Fruit fly (Drosophila melanogaster) whole organism, embryonic: ENCODE data around the gene chb.

Experiments used
- Atf6 ChIP-seq: fragments of 200-800 bp; sonication (Bioruptor generic); IDR thresholded peaks from 2 replicates; pipeline ENCODE4 v1.3.6; 2022; ENCODE audit warnings: missing biosample characterization, missing genetic modification characterization
- BEAF-32 ChIP-seq: fragments of 200-800 bp; sonication (Bioruptor generic); optimal IDR thresholded peaks from 3 replicates; lab custom pipeline; 2017; ENCODE audit warnings: missing biosample characterization, missing genetic modification characterization, mild to moderate bottlenecking, moderate library complexity, missing genetic modification reagents
- C15 ChIP-seq: fragments of 200-800 bp; sonication (Bioruptor generic); IDR thresholded peaks from 3 replicates; pipeline ENCODE4 v1.3.6; 2022; ENCODE audit warnings: missing biosample characterization, missing genetic modification characterization
- CG10267 ChIP-seq: fragments of 200-800 bp; sonication (Bioruptor generic); optimal IDR thresholded peaks from 2 replicates; lab custom pipeline; 2018; ENCODE audit warnings: missing biosample characterization, mild to moderate bottlenecking, missing genetic modification characterization, moderate library complexity
- CG11504 ChIP-seq: fragments of 200-800 bp; sonication (Bioruptor generic); optimal IDR thresholded peaks from 3 replicates; lab custom pipeline; 2019; ENCODE audit warnings: missing biosample characterization, mild to moderate bottlenecking, missing genetic modification characterization, moderate library complexity
- CG12391 ChIP-seq: fragments of 200-800 bp; sonication (Bioruptor generic); optimal IDR thresholded peaks from 3 replicates; lab custom pipeline; 2018; ENCODE audit warnings: missing biosample characterization, mild to moderate bottlenecking, missing genetic modification characterization, moderate library complexity
- CG12769 ChIP-seq: fragments of 200-800 bp; sonication (Bioruptor generic); optimal IDR thresholded peaks from 2 replicates; lab custom pipeline; 2019; ENCODE audit warnings: missing biosample characterization, mild to moderate bottlenecking, missing genetic modification characterization, moderate library complexity
- CG13894 ChIP-seq: fragments of 200-800 bp; sonication (Bioruptor generic); optimal IDR thresholded peaks from 3 replicates; lab custom pipeline; 2018; ENCODE audit warnings: missing biosample characterization, mild to moderate bottlenecking, missing genetic modification characterization, moderate library complexity
- CG15514 ChIP-seq: fragments of 200-800 bp; sonication (Bioruptor generic); optimal IDR thresholded peaks from 3 replicates; lab custom pipeline; 2017; ENCODE audit warnings: missing biosample characterization, missing genetic modification characterization, mild to moderate bottlenecking, moderate library complexity, missing genetic modification reagents
- CG1603 ChIP-seq: fragments of 200-800 bp; sonication (Bioruptor generic); optimal IDR thresholded peaks from 2 replicates; lab custom pipeline; 2019; ENCODE audit warnings: missing biosample characterization, mild to moderate bottlenecking, missing genetic modification characterization, moderate library complexity
- CG17186 ChIP-seq: fragments of 200-800 bp; sonication (Bioruptor generic); optimal IDR thresholded peaks from 3 replicates; lab custom pipeline; 2017; ENCODE audit warnings: missing biosample characterization, missing genetic modification reagents, missing genetic modification characterization
- CG17568 ChIP-seq: fragments of 200-800 bp; sonication (Bioruptor generic); optimal IDR thresholded peaks from 2 replicates; lab custom pipeline; 2018; ENCODE audit warnings: missing biosample characterization, mild to moderate bottlenecking, missing genetic modification characterization, moderate library complexity
- CG2129 ChIP-seq: fragments of 200-800 bp; sonication (Bioruptor generic); IDR thresholded peaks from 2 replicates; pipeline ENCODE4 v1.3.6; 2022; ENCODE audit warnings: missing biosample characterization, missing genetic modification characterization; ENCODE audit not compliant: partially characterized antibody
- CG4360 ChIP-seq: fragments of 200-800 bp; sonication (Bioruptor generic); IDR thresholded peaks from 2 replicates; pipeline ENCODE4 v1.3.6; 2022; ENCODE audit warnings: missing biosample characterization, missing genetic modification characterization
- CG4617 ChIP-seq: fragments of 200-800 bp; sonication (Bioruptor generic); optimal IDR thresholded peaks from 3 replicates; lab custom pipeline; 2016; ENCODE audit warnings: missing biosample characterization, missing genetic modification characterization, borderline replicate concordance
- CG5953 ChIP-seq: fragments of 200-800 bp; sonication (Bioruptor generic); IDR thresholded peaks from 2 replicates; pipeline ENCODE4 v1.3.6; 2022; ENCODE audit warnings: missing biosample characterization, missing genetic modification characterization
- CG6683 ChIP-seq: fragments of 200-800 bp; sonication (Bioruptor generic); optimal IDR thresholded peaks from 2 replicates; lab custom pipeline; 2017; ENCODE audit warnings: missing biosample characterization, mild to moderate bottlenecking, missing genetic modification characterization, missing genetic modification reagents
- CG7271 ChIP-seq: fragments of 200-800 bp; sonication (Bioruptor generic); optimal IDR thresholded peaks from 2 replicates; lab custom pipeline; 2018; ENCODE audit warnings: missing biosample characterization, mild to moderate bottlenecking, missing genetic modification characterization, moderate library complexity
- CG8924 ChIP-seq: fragments of 200-800 bp; optimal IDR thresholded peaks from 3 replicates; lab custom pipeline; 2019; ENCODE audit warnings: missing biosample characterization, mild to moderate bottlenecking, missing genetic modification characterization, moderate library complexity
- CTCF ChIP-seq: fragments of 200-800 bp; sonication (Bioruptor generic); optimal IDR thresholded peaks from 2 replicates; lab custom pipeline; 2017; ENCODE audit warnings: missing biosample characterization, mild to moderate bottlenecking, missing genetic modification characterization, moderate library complexity
- CrebB ChIP-seq: fragments of 200-800 bp; sonication (Bioruptor generic); optimal IDR thresholded peaks from 3 replicates; lab custom pipeline; 2018; ENCODE audit warnings: missing biosample characterization, mild to moderate bottlenecking, missing genetic modification characterization
- Dref ChIP-seq: fragments of 200-800 bp; sonication (Bioruptor generic); IDR thresholded peaks from 2 replicates; pipeline ENCODE4 v1.3.6; 2022; ENCODE audit warnings: missing biosample characterization, missing genetic modification characterization
- Hmr ChIP-seq: fragments of 200-800 bp; sonication (Bioruptor generic); optimal IDR thresholded peaks from 3 replicates; lab custom pipeline; 2017; ENCODE audit warnings: mild to moderate bottlenecking, missing biosample characterization, missing genetic modification reagents, missing genetic modification characterization
- Mad ChIP-seq: fragments of 200-800 bp; sonication (Bioruptor generic); optimal IDR thresholded peaks from 2 replicates; lab custom pipeline; 2016; ENCODE audit warnings: missing biosample characterization, missing genetic modification characterization
- Max ChIP-seq: fragments of 200-800 bp; sonication (Bioruptor generic); optimal IDR thresholded peaks from 2 replicates; lab custom pipeline; 2016; ENCODE audit warnings: missing biosample characterization, mild to moderate bottlenecking, missing genetic modification characterization
- Med ChIP-seq: fragments of 200-800 bp; sonication (Bioruptor generic); peaks from one replicate; lab custom pipeline; 2016; ENCODE audit warnings: missing biosample characterization, missing genetic modification characterization, mild to moderate bottlenecking, inconsistent platforms, moderate library complexity
- Myb ChIP-seq: fragments of 200-800 bp; sonication (Bioruptor generic); optimal IDR thresholded peaks from 2 replicates; lab custom pipeline; 2016; ENCODE audit warnings: missing biosample characterization, missing genetic modification characterization
- Pdp1 ChIP-seq, 2 experiments: fragments of 200-800 bp; sonication (Bioruptor generic); optimal IDR thresholded peaks; 3 replicates each; lab custom pipeline; 2016; ENCODE audit warnings: missing biosample characterization in 2 of 2, missing genetic modification characterization in 2 of 2, mild to moderate bottlenecking in 1 of 2, moderate library complexity in 1 of 2
- Scr ChIP-seq: fragments of 200-800 bp; sonication (Bioruptor generic); IDR thresholded peaks from 2 replicates; pipeline ENCODE4 v1.3.6; 2022; ENCODE audit warnings: missing biosample characterization, missing genetic modification characterization; ENCODE audit not compliant: partially characterized antibody
- Sry-δ ChIP-seq: fragments of 200-800 bp; sonication (Bioruptor generic); optimal IDR thresholded peaks from 2 replicates; lab custom pipeline; 2016; ENCODE audit warnings: missing biosample characterization, missing genetic modification characterization
- TFAM ChIP-seq: fragments of 200-800 bp; sonication (Bioruptor generic); optimal IDR thresholded peaks from 2 replicates; lab custom pipeline; 2017; ENCODE audit warnings: missing biosample characterization, missing genetic modification characterization, inconsistent platforms
- amos ChIP-seq: fragments of 200-800 bp; sonication (Bioruptor generic); IDR thresholded peaks from 2 replicates; pipeline ENCODE4 v1.3.6; 2022; ENCODE audit warnings: missing biosample characterization, missing genetic modification characterization; ENCODE audit not compliant: partially characterized antibody
- crp ChIP-seq, 2 experiments: fragments of 200-800 bp; sonication (Bioruptor generic); optimal IDR thresholded peaks; 2 replicates in 1 of 2; 3 replicates in 1 of 2; lab custom pipeline; 2017; ENCODE audit warnings: missing biosample characterization in 2 of 2, missing genetic modification characterization in 2 of 2, mild to moderate bottlenecking in 1 of 2, moderate library complexity in 1 of 2
- ems ChIP-seq: fragments of 200-800 bp; sonication (Bioruptor generic); optimal IDR thresholded peaks from 3 replicates; lab custom pipeline; 2016; ENCODE audit warnings: missing biosample characterization, missing genetic modification characterization
- fru ChIP-seq: fragments of >200 bp; optimal IDR thresholded peaks from 2 replicates; lab custom pipeline; 2017
- gem ChIP-seq: fragments of 200-800 bp; sonication (Bioruptor generic); optimal IDR thresholded peaks from 2 replicates; lab custom pipeline; 2019; ENCODE audit warnings: missing biosample characterization, mild to moderate bottlenecking, missing genetic modification characterization, moderate library complexity
- gfzf ChIP-seq: fragments of 200-800 bp; sonication (Bioruptor generic); optimal IDR thresholded peaks from 2 replicates; lab custom pipeline; 2016; ENCODE audit warnings: missing biosample characterization, mild to moderate bottlenecking, missing genetic modification characterization, moderate library complexity
- hbn ChIP-seq: fragments of 200-800 bp; sonication (Bioruptor generic); IDR thresholded peaks from 2 replicates; pipeline ENCODE4 v1.3.6; 2022; ENCODE audit warnings: missing biosample characterization, missing genetic modification characterization; ENCODE audit not compliant: partially characterized antibody
- knrl ChIP-seq: fragments of 200-800 bp; sonication (Bioruptor generic); IDR thresholded peaks from 3 replicates; pipeline ENCODE4 v1.3.6; 2022; ENCODE audit warnings: missing biosample characterization, missing genetic modification characterization; ENCODE audit not compliant: partially characterized antibody
- nmo ChIP-seq: fragments of 200-800 bp; sonication (Bioruptor generic); optimal IDR thresholded peaks from 2 replicates; lab custom pipeline; 2018; ENCODE audit warnings: missing biosample characterization, mild to moderate bottlenecking, missing genetic modification characterization, moderate library complexity
- onecut ChIP-seq: fragments of 200-800 bp; sonication (Bioruptor generic); IDR thresholded peaks from 2 replicates; pipeline ENCODE4 v1.3.6; 2022; ENCODE audit warnings: missing biosample characterization, missing genetic modification characterization
- phol ChIP-seq: fragments of 200-800 bp; sonication (Bioruptor generic); optimal IDR thresholded peaks from 3 replicates; lab custom pipeline; 2018; ENCODE audit warnings: missing biosample characterization, mild to moderate bottlenecking, missing genetic modification characterization, moderate library complexity
- run ChIP-seq: fragments of 200-800 bp; sonication (Bioruptor generic); optimal IDR thresholded peaks from 3 replicates; lab custom pipeline; 2018; ENCODE audit warnings: missing biosample characterization, mild to moderate bottlenecking, missing genetic modification characterization
- sd ChIP-seq: fragments of 200-800 bp; sonication (Bioruptor generic); optimal IDR thresholded peaks from 3 replicates; lab custom pipeline; 2018; ENCODE audit warnings: missing biosample characterization, mild to moderate bottlenecking, missing genetic modification characterization, moderate library complexity
- sug ChIP-seq: fragments of 200-800 bp; optimal IDR thresholded peaks from 2 replicates; lab custom pipeline; 2019; ENCODE audit warnings: missing biosample characterization, mild to moderate bottlenecking, missing genetic modification characterization, moderate library complexity
- trem ChIP-seq: fragments of 200-800 bp; optimal IDR thresholded peaks from 3 replicates; lab custom pipeline; 2019; ENCODE audit warnings: missing biosample characterization, mild to moderate bottlenecking, missing genetic modification characterization, moderate library complexity
- zen ChIP-seq: fragments of 200-800 bp; sonication (Bioruptor generic); optimal IDR thresholded peaks from 3 replicates; lab custom pipeline; 2018; ENCODE audit warnings: missing biosample characterization, mild to moderate bottlenecking, missing genetic modification characterization, moderate library complexity

The chb gene

DNA sequence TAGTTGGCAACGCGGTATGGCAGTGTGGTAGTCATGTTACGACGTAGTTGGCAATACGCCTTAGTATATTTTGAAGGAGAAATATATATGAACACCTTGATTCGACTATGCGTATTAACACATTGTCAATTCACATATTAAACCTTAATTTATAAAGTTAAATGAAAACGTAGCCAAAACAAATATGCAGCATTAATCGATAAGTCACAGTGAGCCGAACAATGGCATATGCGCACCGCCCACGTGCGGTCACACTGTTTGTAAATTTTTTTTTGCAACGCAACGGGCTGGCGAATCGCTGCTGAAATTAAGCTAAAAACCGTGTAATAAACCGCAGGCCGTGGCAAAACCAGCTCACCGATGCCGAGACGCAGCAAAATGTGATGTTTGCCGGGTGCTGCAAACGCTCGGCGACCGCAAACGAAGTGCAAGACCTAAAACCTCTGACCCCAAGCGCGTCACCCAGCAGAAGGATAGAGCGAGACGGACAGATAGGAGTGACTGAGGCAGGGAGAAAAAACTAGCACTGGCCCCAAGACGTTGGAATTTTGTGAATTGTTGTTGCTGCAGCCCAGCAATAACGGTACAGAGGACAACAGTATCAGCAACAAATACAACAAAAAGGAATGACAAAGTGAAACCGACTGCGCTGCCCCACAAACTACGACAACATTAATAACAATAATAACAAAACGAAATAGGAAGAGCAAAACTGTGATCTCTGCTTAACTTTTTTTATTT, 3.0 kb downstream of the chb start (continued):
- TF ChIP-seq knrl (GFP tag; lab: Robert Waterston, UW) (peak; percentile 58), amos (GFP tag; lab: Robert Waterston, UW) (0 out of 2 replicates have a peak, but pooled peaks have one; percentile 25), BEAF-32 (GFP tag; lab: Kevin White, UChicago) (peak; percentile 70), phol (tag; lab: Kevin White, UChicago) (peak; percentile 65), CG11504 (tag; lab: Kevin White, UChicago) (peak; percentile 28), CG15514 (peak; percentile 54), trem (tag; lab: Kevin White, UChicago) (peak; percentile 77), Dref (peak; percentile 61; the same call in 1 of the 2 replicates), onecut (peak; percentile 11; the same call in 1 of the 2 replicates), Med (GFP tag; lab: Kevin White, UChicago) (peak; percentile 82), CG8924 (tag; lab: Kevin White, UChicago) (peak; percentile 13), CG10267 (tag; lab: Kevin White, UChicago) (peak; percentile 60), crp (GFP tag; optimal IDR thresholded peaks at IDR 0.05; lab: Kevin White, UChicago) (peak in 1 of 2 experiments; percentile 18), hbn (GFP tag; lab: Robert Waterston, UW) (peak; percentile 33; the same call in 1 of the 2 replicates), sd (tag; lab: Kevin White, UChicago) (peak; percentile 85), Pdp1 (GFP tag; optimal IDR thresholded peaks at IDR 0.05; lab: Kevin White, UChicago) (peak in 1 of 2 experiments; percentile 42), Hmr (GFP tag; lab: Kevin White, UChicago) (peak; percentile 39), Myb (peak; percentile 99), CG4617 (GFP tag; lab: Kevin White, UChicago) (peak; percentile 82), CTCF (GFP tag; lab: Kevin White, UChicago) (peak; percentile 28), CG13894 (no peak), gem (tag; lab: Kevin White, UChicago) (peak; percentile 1), Sry-δ (GFP tag; lab: Kevin White, UChicago) (peak; percentile 66), CG7271 (tag; lab: Kevin White, UChicago) (peak; percentile 68), CG2129 (GFP tag; lab: Robert Waterston, UW) (peak; percentile 11; the same call in 1 of the 2 replicates), Atf6 (GFP tag; lab: Robert Waterston, UW) (0 out of 2 replicates have a peak, but pooled peaks have one; percentile 9), fru (no peak), ems (GFP tag; lab: Kevin White, UChicago) (peak; percentile 21), CG17186 (peak; percentile 69), CG4360 (GFP tag; lab: Robert Waterston, UW) (peak; percentile 49; the same call in 1 of the 2 replicates), CrebB (tag; lab: Kevin White, UChicago) (no peak), run (tag; lab: Kevin White, UChicago) (no peak), zen (tag; lab: Kevin White, UChicago) (no peak), sug (peak; percentile 27), gfzf (GFP tag; lab: Kevin White, UChicago) (peak; percentile 93), nmo (GFP tag; lab: Kevin White, UChicago) (peak; percentile 67), CG1603 (tag; lab: Kevin White, UChicago) (peak; percentile 81), TFAM (GFP tag; lab: Kevin White, UChicago) (no peak), CG12391 (tag; lab: Kevin White, UChicago) (peak; percentile 32), CG6683 (GFP tag; lab: Kevin White, UChicago) (no peak), CG17568 (GFP tag; lab: Kevin White, UChicago) (no peak), Scr (GFP tag; lab: Robert Waterston, UW) (peak; percentile 53), Mad (peak; percentile 11), CG5953 (GFP tag; lab: Robert Waterston, UW) (no peak), Max (GFP tag; lab: Kevin White, UChicago) (peak; percentile 22), C15 (GFP tag; lab: Robert Waterston, UW) (no peak), CG12769 (tag; lab: Kevin White, UChicago) (peak; percentile 23)
